1 fruit fly cellular context compared by ENCODE assay signal in the genomic region with DNA sequence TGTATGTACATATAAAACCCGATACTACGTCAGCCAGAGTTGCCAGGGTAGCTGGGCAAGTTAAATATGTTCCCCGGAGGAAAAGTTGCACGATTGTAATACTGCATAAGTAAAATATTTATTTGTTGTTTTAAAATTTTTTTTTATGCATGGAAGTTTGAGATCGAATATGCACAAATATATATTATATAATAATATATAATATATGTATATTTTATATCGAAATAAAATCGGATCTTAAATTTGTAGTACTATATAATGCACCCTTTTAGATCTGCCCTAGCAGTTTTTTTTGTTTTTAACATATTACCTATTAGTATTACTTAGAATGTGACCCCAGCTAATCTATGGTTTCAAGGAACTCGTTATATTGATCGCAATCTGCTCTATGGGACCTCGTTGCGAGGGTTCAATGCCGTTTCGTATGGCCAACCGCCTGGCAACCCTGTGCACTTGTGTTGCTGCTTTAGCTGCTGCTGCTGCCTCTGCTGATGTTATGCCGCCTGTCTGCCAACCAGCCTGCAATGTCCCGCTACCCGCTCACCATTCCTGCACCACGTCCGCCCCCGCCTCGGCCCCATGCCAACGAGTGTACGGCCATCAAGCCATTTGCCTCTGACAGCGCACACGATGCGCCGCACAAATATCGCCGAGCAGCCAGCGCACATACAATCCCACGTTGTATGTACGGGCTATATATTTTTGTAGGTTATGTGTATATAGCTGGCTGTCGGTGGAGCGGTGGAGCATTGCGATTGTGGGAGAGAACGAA.
TF ChIP-seq lines count a peak whose summit lies in the region.

No protein-coding gene starts in this region.

TF ChIP-seq in whole organism, embryonic, 481 proteins besides CTCF, POLR2A, EP300 and RAD21 (continued from another document and continues in another):
- TF ChIP-seq schlank (tag; optimal IDR thresholded peaks at IDR 0.05; lab: Kevin White, UChicago) (peak; percentile 10), kah (GFP tag; optimal IDR thresholded peaks at IDR 0.05; lab: Kevin White, UChicago) (peak; percentile 72), CG2116 (GFP tag; optimal IDR thresholded peaks at IDR 0.05; lab: Kevin White, UChicago) (peak; percentile 63), lmd (GFP tag; IDR thresholded peaks at IDR 0.05; lab: Robert Waterston, UW) (no peak), prd (optimal IDR thresholded peaks at IDR 0.05; lab: Kevin White, UChicago) (no peak), prd (GFP tag; IDR thresholded peaks at IDR 0.05; lab: Robert Waterston, UW) (no peak), dimm (GFP tag; IDR thresholded peaks at IDR 0.05; lab: Robert Waterston, UW) (no peak), Adf1 (GFP tag; IDR thresholded peaks at IDR 0.05; lab: Robert Waterston, UW) (no peak), CG7372 (GFP tag; IDR thresholded peaks at IDR 0.05; lab: Robert Waterston, UW) (no peak), Hmx (GFP tag; optimal IDR thresholded peaks at IDR 0.05; lab: Kevin White, UChicago) (no peak), CG3407 (GFP tag; optimal IDR thresholded peaks at IDR 0.05; lab: Kevin White, UChicago) (peak; percentile 73), Hsf (GFP tag; optimal IDR thresholded peaks at IDR 0.05; lab: Kevin White, UChicago) (peak; percentile 59), TFAM (GFP tag; optimal IDR thresholded peaks at IDR 0.05; lab: Kevin White, UChicago) (no peak), CG14965 (GFP tag; optimal IDR thresholded peaks at IDR 0.05; lab: Kevin White, UChicago; ENCODE audit: borderline replicate concordance) (no peak), CG8388 (GFP tag; optimal IDR thresholded peaks at IDR 0.05; lab: Kevin White, UChicago) (peak; percentile 93), CG4820 (GFP tag; optimal IDR thresholded peaks at IDR 0.05; lab: Kevin White, UChicago) (peak; percentile 72), Dip3 (GFP tag; optimal IDR thresholded peaks at IDR 0.05; lab: Kevin White, UChicago) (peak; percentile 54), stc (GFP tag; IDR thresholded peaks at IDR 0.05; lab: Robert Waterston, UW) (no peak), Antp (GFP tag; optimal IDR thresholded peaks at IDR 0.05; lab: Kevin White, UChicago) (peak; percentile 58), Sox100B (GFP tag; optimal IDR thresholded peaks at IDR 0.05; lab: Kevin White, UChicago) (peak; percentile 98), HHEX (GFP tag; optimal IDR thresholded peaks at IDR 0.05; lab: Kevin White, UChicago) (peak; percentile 92), chn (GFP tag; optimal IDR thresholded peaks at IDR 0.05; lab: Kevin White, UChicago) (no peak), CG13775 (GFP tag; optimal IDR thresholded peaks at IDR 0.05; lab: Kevin White, UChicago) (peak; percentile 97), stwl (tag; optimal IDR thresholded peaks at IDR 0.05; lab: Kevin White, UChicago) (peak; percentile 0), MESR4 (GFP tag; optimal IDR thresholded peaks at IDR 0.05; lab: Kevin White, UChicago) (no peak), Max (GFP tag; optimal IDR thresholded peaks at IDR 0.05; lab: Kevin White, UChicago) (no peak), Atf3 (GFP tag; optimal IDR thresholded peaks at IDR 0.05; lab: Kevin White, UChicago) (peak; percentile 61), zen (tag; optimal IDR thresholded peaks at IDR 0.05; lab: Kevin White, UChicago) (peak; percentile 71), pho (GFP tag; optimal IDR thresholded peaks at IDR 0.05; lab: Kevin White, UChicago) (no peak), bsh (GFP tag; optimal IDR thresholded peaks at IDR 0.05; lab: Kevin White, UChicago) (peak; percentile 84 to 88), gro (GFP tag; optimal IDR thresholded peaks at IDR 0.05; lab: Kevin White, UChicago) (peak; percentile 78), Opbp (GFP tag; IDR thresholded peaks at IDR 0.05; lab: Robert Waterston, UW; ENCODE audit: partially characterized antibody) (no peak), Nf-YC (tag; optimal IDR thresholded peaks at IDR 0.05; lab: Kevin White, UChicago) (peak; percentile 80), caup (GFP tag; optimal IDR thresholded peaks at IDR 0.05; lab: Kevin White, UChicago; ENCODE audit: severe bottlenecking) (peak; percentile 90), pfk (GFP tag; optimal IDR thresholded peaks at IDR 0.05; lab: Kevin White, UChicago) (peak; percentile 81), CG11247 (GFP tag; IDR thresholded peaks at IDR 0.05; lab: Robert Waterston, UW) (no peak), br (optimal IDR thresholded peaks at IDR 0.05; lab: Kevin White, UChicago) (no peak), CG12219 (GFP tag; optimal IDR thresholded peaks at IDR 0.05; lab: Kevin White, UChicago) (peak; percentile 52), twi (tag; optimal IDR thresholded peaks at IDR 0.05; lab: Kevin White, UChicago) (peak; percentile 86), D (optimal IDR thresholded peaks at IDR 0.05; lab: Kevin White, UChicago) (no peak), D (GFP tag; optimal IDR thresholded peaks at IDR 0.05; lab: Kevin White, UChicago) (peak; percentile 96), Myb (GFP tag; optimal IDR thresholded peaks at IDR 0.05; lab: Kevin White, UChicago) (peak; percentile 65), CG7963 (GFP tag; IDR thresholded peaks at IDR 0.05; lab: Robert Waterston, UW; ENCODE audit: partially characterized antibody) (no peak), CG13296 (GFP tag; optimal IDR thresholded peaks at IDR 0.05; lab: Kevin White, UChicago) (peak; percentile 94), NC2β (GFP tag; optimal IDR thresholded peaks at IDR 0.05; lab: Kevin White, UChicago) (no peak), grn (GFP tag; optimal IDR thresholded peaks at IDR 0.05; lab: Kevin White, UChicago) (no peak), Stat92E (GFP tag; optimal IDR thresholded peaks at IDR 0.05; lab: Kevin White, UChicago) (peak in 1 of 3 experiments; percentile 65), Sox102F (GFP tag; optimal IDR thresholded peaks at IDR 0.05; lab: Kevin White, UChicago) (peak; percentile 92), psq (GFP tag; optimal IDR thresholded peaks at IDR 0.05; lab: Kevin White, UChicago) (no peak), CG12744 (GFP tag; optimal IDR thresholded peaks at IDR 0.05; lab: Kevin White, UChicago) (no peak), ci (GFP tag; IDR thresholded peaks at IDR 0.05; lab: Robert Waterston, UW) (no peak), CG7556 (GFP tag; optimal IDR thresholded peaks at IDR 0.05; lab: Kevin White, UChicago) (peak; percentile 99), CG15073 (GFP tag; optimal IDR thresholded peaks at IDR 0.05; lab: Kevin White, UChicago) (no peak), CG18262 (tag; optimal IDR thresholded peaks at IDR 0.05; lab: Kevin White, UChicago) (peak; percentile 97), croc (GFP tag; conservative IDR thresholded peaks at IDR 0.05; lab: Robert Waterston, UW) (peak; percentile 81; the same call in 2 of the 3 replicates), CG13123 (GFP tag; optimal IDR thresholded peaks at IDR 0.05; lab: Kevin White, UChicago) (peak; percentile 40), ac (GFP tag; optimal IDR thresholded peaks at IDR 0.05; lab: Kevin White, UChicago) (peak; percentile 79), CG5953 (GFP tag; IDR thresholded peaks at IDR 0.05; lab: Robert Waterston, UW) (no peak), Rfx (GFP tag; IDR thresholded peaks at IDR 0.05; lab: Robert Waterston, UW) (no peak), bab2 (GFP tag; optimal IDR thresholded peaks at IDR 0.05; lab: Kevin White, UChicago) (peak; percentile 47), dmrt99B (tag; optimal IDR thresholded peaks at IDR 0.05; lab: Kevin White, UChicago) (peak; percentile 93), vvl (GFP tag; IDR thresholded peaks at IDR 0.05; lab: Robert Waterston, UW) (no peak), lilli (GFP tag; optimal IDR thresholded peaks at IDR 0.05; lab: Kevin White, UChicago) (peak; percentile 24), MBD-R2 (GFP tag; IDR thresholded peaks at IDR 0.05; lab: Robert Waterston, UW) (no peak), CG6813 (GFP tag; optimal IDR thresholded peaks at IDR 0.05; lab: Kevin White, UChicago) (peak; percentile 89), shn (GFP tag; optimal IDR thresholded peaks at IDR 0.05; lab: Kevin White, UChicago) (peak; percentile 53), lov (optimal IDR thresholded peaks at IDR 0.05; lab: Kevin White, UChicago) (no peak), lov (GFP tag; IDR thresholded peaks at IDR 0.05; lab: Robert Waterston, UW) (no peak), CG1024 (GFP tag; IDR thresholded peaks at IDR 0.05; lab: Robert Waterston, UW) (no peak), Kr (GFP tag; optimal IDR thresholded peaks at IDR 0.05; lab: Kevin White, UChicago) (peak; percentile 7), CG13424 (tag; optimal IDR thresholded peaks at IDR 0.05; lab: Kevin White, UChicago) (peak; percentile 96), Sry-β (GFP tag; optimal IDR thresholded peaks at IDR 0.05; lab: Kevin White, UChicago) (peak; percentile 21), jumu (GFP tag; optimal IDR thresholded peaks at IDR 0.05; lab: Kevin White, UChicago) (peak; percentile 49), HLHmδ (GFP tag; optimal IDR thresholded peaks at IDR 0.05; lab: Kevin White, UChicago) (peak; percentile 88), Med (GFP tag; lab: Kevin White, UChicago) (peak; percentile 96), Ada2b (GFP tag; IDR thresholded peaks at IDR 0.05; lab: Robert Waterston, UW) (no peak), ase (GFP tag; IDR thresholded peaks at IDR 0.05; lab: Robert Waterston, UW) (no peak), CG6175 (GFP tag; IDR thresholded peaks at IDR 0.05; lab: Robert Waterston, UW) (no peak), seq (GFP tag; IDR thresholded peaks at IDR 0.05; lab: Robert Waterston, UW) (no peak), CG4730 (GFP tag; IDR thresholded peaks at IDR 0.05; lab: Robert Waterston, UW) (no peak), Xbp1 (GFP tag; optimal IDR thresholded peaks at IDR 0.05; lab: Kevin White, UChicago) (peak; percentile 80), CG8765 (GFP tag; IDR thresholded peaks at IDR 0.05; lab: Robert Waterston, UW) (no peak), btn (GFP tag; optimal IDR thresholded peaks at IDR 0.05; lab: Kevin White, UChicago) (no peak), CG17612 (GFP tag; IDR thresholded peaks at IDR 0.05; lab: Robert Waterston, UW) (no peak), otp (GFP tag; IDR thresholded peaks at IDR 0.05; lab: Robert Waterston, UW) (no peak), Sin3A (optimal IDR thresholded peaks at IDR 0.05; lab: Kevin White, UChicago) (no peak), row (GFP tag; IDR thresholded peaks at IDR 0.05; lab: Robert Waterston, UW) (no peak), cg (GFP tag; optimal IDR thresholded peaks at IDR 0.05; lab: Kevin White, UChicago) (peak; percentile 66), CG7745 (tag; optimal IDR thresholded peaks at IDR 0.05; lab: Kevin White, UChicago) (no peak), HmgD (GFP tag; optimal IDR thresholded peaks at IDR 0.05; lab: Kevin White, UChicago) (peak; percentile 82), lbe (GFP tag; optimal IDR thresholded peaks at IDR 0.05; lab: Kevin White, UChicago) (peak; percentile 19), Gug (GFP tag; IDR thresholded peaks at IDR 0.05; lab: Robert Waterston, UW) (peak; percentile 93), mam (GFP tag; optimal IDR thresholded peaks at IDR 0.05; lab: Kevin White, UChicago) (peak; percentile 49), zf30C (GFP tag; optimal IDR thresholded peaks at IDR 0.05; lab: Kevin White, UChicago) (no peak), Dll (GFP tag; IDR thresholded peaks at IDR 0.05; lab: Robert Waterston, UW; ENCODE audit: partially characterized antibody) (no peak), CG17186 (GFP tag; optimal IDR thresholded peaks at IDR 0.05; lab: Kevin White, UChicago) (no peak), yki (optimal IDR thresholded peaks at IDR 0.05; lab: Kevin White, UChicago) (no peak), Mes4 (GFP tag; optimal IDR thresholded peaks at IDR 0.05; lab: Kevin White, UChicago) (peak; percentile 32), CG2199 (GFP tag; IDR thresholded peaks at IDR 0.05; lab: Robert Waterston, UW) (no peak), esg (GFP tag; conservative IDR thresholded peaks at IDR 0.05; lab: Robert Waterston, UW) (no peak), nerfin-2 (GFP tag; IDR thresholded peaks at IDR 0.05; lab: Robert Waterston, UW; ENCODE audit: partially characterized antibody) (no peak), CG13624 (GFP tag; optimal IDR thresholded peaks at IDR 0.05; lab: Kevin White, UChicago) (no peak), CG34376 (GFP tag; optimal IDR thresholded peaks at IDR 0.05; lab: Kevin White, UChicago) (no peak), Usf (GFP tag; optimal IDR thresholded peaks at IDR 0.05; lab: Kevin White, UChicago) (peak; percentile 97), CG13287 (GFP tag; IDR thresholded peaks at IDR 0.05; lab: Robert Waterston, UW; ENCODE audit: partially characterized antibody) (no peak), nerfin-1 (tag; optimal IDR thresholded peaks at IDR 0.05; lab: Kevin White, UChicago) (peak; percentile 86), CG10366 (GFP tag; IDR thresholded peaks at IDR 0.05; lab: Robert Waterston, UW) (no peak), CG32532 (GFP tag; IDR thresholded peaks at IDR 0.05; lab: Robert Waterston, UW) (no peak), jigr1 (GFP tag; IDR thresholded peaks at IDR 0.05; lab: Robert Waterston, UW) (no peak), CG17385 (GFP tag; optimal IDR thresholded peaks at IDR 0.05; lab: Kevin White, UChicago) (peak; percentile 73), Sry-δ (GFP tag; optimal IDR thresholded peaks at IDR 0.05; lab: Kevin White, UChicago) (no peak), cas (GFP tag; IDR thresholded peaks at IDR 0.05; lab: Robert Waterston, UW) (no peak), Fer2 (tag; optimal IDR thresholded peaks at IDR 0.05; lab: Kevin White, UChicago) (peak; percentile 75), Ravus (GFP tag; IDR thresholded peaks at IDR 0.05; lab: Robert Waterston, UW) (no peak), CG43689 (GFP tag; IDR thresholded peaks at IDR 0.05; lab: Robert Waterston, UW) (no peak), CG1602 (GFP tag; optimal IDR thresholded peaks at IDR 0.05; lab: Kevin White, UChicago) (peak; percentile 85), onecut (GFP tag; IDR thresholded peaks at IDR 0.05; lab: Robert Waterston, UW) (peak; percentile 65), CG14710 (tag; optimal IDR thresholded peaks at IDR 0.05; lab: Kevin White, UChicago) (peak; percentile 95), CG9437 (GFP tag; optimal IDR thresholded peaks at IDR 0.05; lab: Kevin White, UChicago) (peak; percentile 95), org-1 (GFP tag; optimal IDR thresholded peaks at IDR 0.05; lab: Kevin White, UChicago) (peak; percentile 90), CG9932 (GFP tag; IDR thresholded peaks at IDR 0.05; lab: Robert Waterston, UW) (no peak), ewg (GFP tag; optimal IDR thresholded peaks at IDR 0.05; lab: Kevin White, UChicago) (peak; percentile 86), Pdp1 (GFP tag; optimal IDR thresholded peaks at IDR 0.05; lab: Kevin White, UChicago) (peak; percentile 48 to 98), h (optimal IDR thresholded peaks at IDR 0.05; lab: Kevin White, UChicago) (no peak), oc (tag; optimal IDR thresholded peaks at IDR 0.05; lab: Kevin White, UChicago) (peak; percentile 50), usp (GFP tag; optimal IDR thresholded peaks at IDR 0.05; lab: Kevin White, UChicago) (no peak), Mrtf (GFP tag; IDR thresholded peaks at IDR 0.05; lab: Robert Waterston, UW) (no peak)
